Worm (Caenorhabditis elegans) whole organism, early embryonic: ENCODE data around the gene R03G5.6.

ENCODE experiments used
- ama-1 ChIP-seq: fragments of 150-350 bp; optimal IDR thresholded peaks from 2 replicates; lab custom pipeline; 2014
- flt-1 ChIP-seq: fragments of 200-800 bp; sonication (Bioruptor generic); IDR thresholded peaks from 2 replicates; pipeline ENCODE4 v1.3.6; 2022; ENCODE audit warnings: missing genetic modification characterization, missing compliant biosample characterization
- hmg-4 ChIP-seq: fragments of 200-800 bp; sonication (Bioruptor generic); optimal IDR thresholded peaks from 2 replicates; lab custom pipeline; 2018; ENCODE audit warnings: mild to moderate bottlenecking, missing genetic modification characterization, missing compliant biosample characterization
- tbx-11 ChIP-seq: fragments of 200-800 bp; sonication (Bioruptor generic); IDR thresholded peaks from 2 replicates; pipeline ENCODE4 v1.3.6; 2022; ENCODE audit warnings: missing genetic modification characterization, missing compliant biosample characterization

ce11 chrX:7778786-7779185 lies 37.9 kb downstream of the R03G5.6 start:
- TF ChIP-seq ama-1 (lab: Kevin White, UChicago) = no peak
- no peak for TF ChIP-seq hmg-4
- no peak for TF ChIP-seq flt-1 (GFP tag; lab: Robert Waterston, UW)
- no peak for TF ChIP-seq tbx-11 (GFP tag; lab: Robert Waterston, UW)
